Worm (Caenorhabditis elegans) whole organism, L3 larva: Measurements from ENCODE around the gene C33F10.14.

ENCODE experiments used
- aly-2 ChIP-seq: fragments of 150-350 bp; optimal IDR thresholded peaks from 2 replicates; lab custom pipeline; 2014; ENCODE audit warnings: missing biosample characterization, missing genetic modification characterization
- ama-1 ChIP-seq: fragments of 150-350 bp; optimal IDR thresholded peaks from 2 replicates; lab custom pipeline; 2018
- ceh-16 ChIP-seq: sonication (generic microtip); optimal IDR thresholded peaks from 2 replicates; lab custom pipeline; 2017; ENCODE audit warnings: missing biosample characterization, missing genetic modification characterization
- daf-12 ChIP-seq: fragments of 150-350 bp; optimal IDR thresholded peaks from 2 replicates; lab custom pipeline; 2014; ENCODE audit warnings: missing biosample characterization, missing genetic modification reagents, missing genetic modification characterization
- elt-2 ChIP-seq: sonication (generic microtip); optimal IDR thresholded peaks from 2 replicates; lab custom pipeline; 2016; ENCODE audit warnings: missing genetic modification reagents, mild to moderate bottlenecking, missing genetic modification characterization, missing compliant biosample characterization
- jun-1 ChIP-seq: fragments of 150-350 bp; optimal IDR thresholded peaks from 2 replicates; lab custom pipeline; 2014; ENCODE audit warnings: missing biosample characterization, missing genetic modification reagents, missing genetic modification characterization
- nfya-1 ChIP-seq: sonication (generic microtip); optimal IDR thresholded peaks from 2 replicates; lab custom pipeline; 2017; ENCODE audit warnings: missing genetic modification characterization, mild to moderate bottlenecking, missing compliant biosample characterization, antibody characterized with exemption, moderate library complexity; ENCODE audit not compliant: insufficient read depth
- nhr-11 ChIP-seq: fragments of 150-350 bp; optimal IDR thresholded peaks from 2 replicates; lab custom pipeline; 2014; ENCODE audit warnings: missing biosample characterization, missing genetic modification characterization
- nhr-67 ChIP-seq: fragments of 150-350 bp; optimal IDR thresholded peaks from 2 replicates; lab custom pipeline; 2014; ENCODE audit warnings: missing biosample characterization, missing genetic modification characterization
- sea-2 ChIP-seq: fragments of 150-350 bp; sonication (generic microtip); optimal IDR thresholded peaks from 4 replicates; lab custom pipeline; 2014; ENCODE audit warnings: missing biosample characterization, missing genetic modification reagents, missing genetic modification characterization
- snpc-4 ChIP-seq: fragments of 150-350 bp; optimal IDR thresholded peaks from 2 replicates; lab custom pipeline; 2014; ENCODE audit warnings: missing biosample characterization, missing genetic modification characterization
- unc-39 ChIP-seq: sonication (generic microtip); optimal IDR thresholded peaks from 4 replicates; lab custom pipeline; 2017; ENCODE audit warnings: missing biosample characterization, missing genetic modification characterization
- zag-1 ChIP-seq: fragments of 150-350 bp; optimal IDR thresholded peaks from 2 replicates; lab custom pipeline; 2014; ENCODE audit warnings: missing biosample characterization, missing genetic modification characterization
- ztf-11 ChIP-seq: fragments of 150-350 bp; optimal IDR thresholded peaks from 2 replicates; lab custom pipeline; 2014; ENCODE audit warnings: missing biosample characterization, missing genetic modification characterization

- TF ChIP-seq sea-2 (GFP tag; lab: Kevin White, UChicago) (no peak), jun-1 (tag; lab: Kevin White, UChicago) (no peak), daf-12 (tag; lab: Kevin White, UChicago) (no peak), nfya-1 (tag; lab: Kevin White, UChicago) (no peak), zag-1 (tag; lab: Kevin White, UChicago) (no peak), elt-2 (tag; lab: Kevin White, UChicago) (no peak), nhr-11 (tag; lab: Kevin White, UChicago) (no peak), snpc-4 (no peak), ama-1 (lab: Kevin White, UChicago) (no peak), nhr-67 (tag; lab: Kevin White, UChicago) (no peak), ztf-11 (tag; lab: Kevin White, UChicago) (no peak), ceh-16 (tag; lab: Kevin White, UChicago) (no peak), aly-2 (no peak), unc-39 (tag; lab: Kevin White, UChicago) (no peak)
Measured at ce11 chrII:4789835-4790343, 7.3 kb upstream of the C33F10.14 start, which contains the start of gene F26G1.15.
